Fruit fly (Drosophila melanogaster) whole organism, embryonic: ENCODE results near the gene CG10874.

Experiments
- CG1602 ChIP-seq: fragments of 200-800 bp; sonication (Bioruptor generic); optimal IDR thresholded peaks from 3 replicates; lab custom pipeline; 2016; ENCODE audit warnings: missing biosample characterization, missing genetic modification characterization
- CG1603 ChIP-seq: fragments of 200-800 bp; sonication (Bioruptor generic); optimal IDR thresholded peaks from 2 replicates; lab custom pipeline; 2019; ENCODE audit warnings: missing biosample characterization, mild to moderate bottlenecking, missing genetic modification characterization, moderate library complexity
- CG30020 ChIP-seq: fragments of 200-800 bp; optimal IDR thresholded peaks from 2 replicates; lab custom pipeline; 2019; ENCODE audit warnings: missing biosample characterization, mild to moderate bottlenecking, missing genetic modification characterization, moderate library complexity
- CG32772 ChIP-seq: fragments of 200-800 bp; sonication (Bioruptor generic); IDR thresholded peaks from 2 replicates; pipeline ENCODE4 v1.3.6; 2022; ENCODE audit warnings: missing biosample characterization, missing genetic modification characterization
- CG42726 ChIP-seq: fragments of 200-800 bp; sonication (Bioruptor generic); IDR thresholded peaks from 2 replicates; pipeline ENCODE4 v1.3.6; 2022; ENCODE audit warnings: missing biosample characterization, missing genetic modification characterization; ENCODE audit not compliant: partially characterized antibody
- Dp ChIP-seq: fragments of 200-800 bp; sonication (Bioruptor generic); optimal IDR thresholded peaks from 2 replicates; lab custom pipeline; 2018; ENCODE audit warnings: missing biosample characterization, mild to moderate bottlenecking, missing genetic modification characterization, moderate library complexity
- HLH4C ChIP-seq: fragments of 200-800 bp; sonication (Bioruptor generic); IDR thresholded peaks from 3 replicates; pipeline ENCODE4 v1.3.6; 2022; ENCODE audit warnings: missing biosample characterization, missing genetic modification characterization; ENCODE audit not compliant: partially characterized antibody
- HmgZ ChIP-seq: fragments of 200-800 bp; sonication (Bioruptor generic); optimal IDR thresholded peaks from 2 replicates; lab custom pipeline; 2018; ENCODE audit warnings: missing biosample characterization, mild to moderate bottlenecking, missing genetic modification characterization
- YL-1 ChIP-seq: fragments of 200-800 bp; sonication (Bioruptor generic); optimal IDR thresholded peaks from 3 replicates; lab custom pipeline; 2017; ENCODE audit warnings: missing biosample characterization, mild to moderate bottlenecking, missing genetic modification characterization
- lbe ChIP-seq: fragments of 200-800 bp; sonication (Bioruptor generic); optimal IDR thresholded peaks from 2 replicates; lab custom pipeline; 2016; ENCODE audit warnings: missing biosample characterization, mild to moderate bottlenecking, missing genetic modification characterization
- onecut ChIP-seq: fragments of 200-800 bp; sonication (Bioruptor generic); IDR thresholded peaks from 2 replicates; pipeline ENCODE4 v1.3.6; 2022; ENCODE audit warnings: missing biosample characterization, missing genetic modification characterization
- vnd ChIP-seq: fragments of 200-800 bp; sonication (Bioruptor generic); IDR thresholded peaks from 3 replicates; pipeline ENCODE4 v1.3.6; 2022; ENCODE audit warnings: missing biosample characterization, missing genetic modification characterization; ENCODE audit not compliant: partially characterized antibody

The CG10874 gene

DNA sequence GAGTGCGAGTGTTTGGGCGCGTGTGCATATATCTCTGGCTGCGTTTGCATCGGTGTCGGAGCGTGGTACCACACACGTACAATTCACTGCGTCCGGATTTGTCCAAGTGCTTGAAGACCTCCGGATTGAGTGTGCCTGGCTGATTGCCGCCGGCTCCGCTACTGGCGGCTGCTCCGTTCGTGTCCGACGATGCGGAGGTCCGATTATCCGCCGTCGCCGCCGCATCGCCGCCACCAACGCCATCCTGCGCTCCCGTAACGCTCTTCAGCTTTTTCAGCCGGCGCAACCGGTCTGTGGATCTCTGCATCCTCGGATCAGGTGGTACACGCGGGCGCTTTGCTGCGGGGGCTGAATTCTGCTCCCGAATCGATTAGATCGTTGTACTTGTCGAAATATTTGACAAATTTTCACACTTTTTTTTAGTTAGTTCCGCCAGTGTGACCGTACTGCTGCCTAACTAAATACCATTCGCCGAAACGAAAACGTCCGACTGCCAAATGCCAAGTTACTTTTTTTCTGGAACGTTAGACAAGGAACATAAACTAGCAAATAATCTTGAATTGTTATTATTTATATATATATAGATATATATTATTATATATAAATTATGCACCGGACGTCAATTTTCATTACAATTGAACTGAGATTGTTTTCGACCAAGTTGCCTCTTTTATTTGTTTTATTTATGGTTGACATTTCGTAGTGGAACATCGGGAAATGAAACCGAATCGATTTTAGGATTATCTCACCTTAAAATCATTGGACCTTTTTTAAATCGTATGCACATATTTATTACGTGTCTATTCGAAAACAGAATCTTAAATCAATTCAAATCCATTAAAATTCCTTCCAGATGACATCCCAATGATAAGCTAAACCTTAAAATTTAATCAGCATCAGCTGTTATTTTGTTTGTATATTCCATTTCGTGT is 47.2 kb downstream of the CG10874 start, which contains the start of gene tho2 (continued):
- TF ChIP-seq YL-1 (GFP tag; lab: Kevin White, UChicago), result peak; percentile 61
- TF ChIP-seq HLH4C (GFP tag; lab: Robert Waterston, UW), result 0 out of 3 replicates have a peak, but pooled peaks have one; percentile 17
- TF ChIP-seq onecut (GFP tag; lab: Robert Waterston, UW), result peak; percentile 68; the same call in 1 of the 2 replicates
- TF ChIP-seq CG32772 (GFP tag; lab: Robert Waterston, UW), result 0 out of 2 replicates have a peak, but pooled peaks have one; percentile 16
- 0 out of 2 replicates have a peak, but pooled peaks have one; percentile 14 for TF ChIP-seq CG42726 (GFP tag; lab: Robert Waterston, UW)
- TF ChIP-seq vnd, result no peak
- TF ChIP-seq CG30020 (tag; lab: Kevin White, UChicago), result peak; percentile 98
- TF ChIP-seq CG1603 (tag; lab: Kevin White, UChicago), result peak; percentile 95
- no peak for TF ChIP-seq HmgZ (tag; lab: Kevin White, UChicago)
- TF ChIP-seq Dp (GFP tag; lab: Kevin White, UChicago), result peak; percentile 4
- no peak for TF ChIP-seq CG1602 (GFP tag; lab: Kevin White, UChicago)
- no peak for TF ChIP-seq lbe (GFP tag; lab: Kevin White, UChicago)
